Worm (Caenorhabditis elegans) whole organism, L2 larva: Measurements from ENCODE around the gene F08B12.11.
A peak's percentile ranks its signal among the peaks of the same experiment; 100 is the strongest.

Experiments
- R02D3.7 ChIP-seq: fragments of 150-350 bp; optimal IDR thresholded peaks from 2 replicates; lab custom pipeline; 2014; ENCODE audit warnings: missing biosample characterization, missing genetic modification characterization
- egl-27 ChIP-seq: sonication (generic microtip); optimal IDR thresholded peaks from 3 replicates; lab custom pipeline; 2017; ENCODE audit warnings: missing biosample characterization, missing genetic modification reagents, missing genetic modification characterization
- elt-3 ChIP-seq: sonication (generic microtip); optimal IDR thresholded peaks from 2 replicates; lab custom pipeline; 2017; ENCODE audit warnings: missing biosample characterization, missing genetic modification characterization
- lin-39 ChIP-seq: fragments of 150-350 bp; optimal IDR thresholded peaks from 2 replicates; lab custom pipeline; 2014; ENCODE audit warnings: missing biosample characterization, missing genetic modification reagents, missing genetic modification characterization
- lsy-2 ChIP-seq, 2 experiments: fragments of 150-350 bp in 1 of 2; sonication (generic microtip) in 1 of 2; optimal IDR thresholded peaks; 2 replicates each; lab custom pipeline; 2014 to 2017; ENCODE audit warnings: missing biosample characterization in 2 of 2, missing genetic modification characterization in 2 of 2
- nhr-77 ChIP-seq: fragments of 150-350 bp; optimal IDR thresholded peaks from 2 replicates; lab custom pipeline; 2014; ENCODE audit warnings: missing biosample characterization, missing genetic modification characterization
- snpc-4 ChIP-seq: fragments of 150-350 bp; optimal IDR thresholded peaks from 2 replicates; lab custom pipeline; 2014; ENCODE audit warnings: missing biosample characterization, missing genetic modification characterization

ce11 chrX:11407682-11408335, 23.0 kb downstream of the F08B12.11 start, which contains the start of gene F08B12.4:
- TF ChIP-seq snpc-4 (tag; lab: Kevin White, UChicago) = no peak
- TF ChIP-seq lsy-2 (tag; optimal IDR thresholded peaks at IDR 0.05; lab: Kevin White, UChicago) = peak in 1 of 2 experiments; percentile 5
- no peak for TF ChIP-seq egl-27 (tag; lab: Kevin White, UChicago)
- no peak for TF ChIP-seq elt-3 (tag; lab: Kevin White, UChicago)
- TF ChIP-seq R02D3.7 (tag; lab: Kevin White, UChicago) = no peak
- TF ChIP-seq nhr-77 (tag; lab: Kevin White, UChicago) = no peak
- TF ChIP-seq lin-39 (tag; lab: Kevin White, UChicago) = no peak
